Worm (Caenorhabditis elegans) whole organism, young adult: ENCODE data around the gene Y58A7A.4.
A peak's percentile ranks its signal among the peaks of the same experiment; 100 is the strongest.

Experiments used
- B0035.1 ChIP-seq: sonication (generic microtip); optimal IDR thresholded peaks from 2 replicates; lab custom pipeline; 2016; ENCODE audit warnings: missing genetic modification characterization, mild to moderate bottlenecking, missing compliant biosample characterization, missing genotype, missing genetic modification reagents
- B0261.1 ChIP-seq: sonication (generic microtip); optimal IDR thresholded peaks from 2 replicates; lab custom pipeline; 2016; ENCODE audit warnings: mild to moderate bottlenecking, missing genetic modification characterization, moderate library complexity, missing compliant biosample characterization
- B0336.3 ChIP-seq: fragments of 200-800 bp; sonication (Bioruptor generic); IDR thresholded peaks from 2 replicates; pipeline ENCODE4 v1.3.6; 2022; ENCODE audit warnings: missing genetic modification characterization, missing compliant biosample characterization
- C17E4.6 ChIP-seq: fragments of 200-800 bp; sonication (Bioruptor generic); IDR thresholded peaks from 2 replicates; pipeline ENCODE4 v1.3.6; 2022; ENCODE audit warnings: missing genetic modification reagents, missing genetic modification characterization, missing compliant biosample characterization
- D2030.7 ChIP-seq: fragments of 200-800 bp; sonication (Bioruptor generic); IDR thresholded peaks from 2 replicates; pipeline ENCODE4 v1.3.6; 2022; ENCODE audit warnings: missing genetic modification reagents, missing genetic modification characterization, missing compliant biosample characterization
- F10E7.11 ChIP-seq: sonication (generic microtip); optimal IDR thresholded peaks from 2 replicates; lab custom pipeline; 2017; ENCODE audit warnings: mild to moderate bottlenecking, missing genetic modification characterization, moderate library complexity, missing compliant biosample characterization
- F33H1.4 ChIP-seq: fragments of 200-800 bp; sonication (Bioruptor generic); IDR thresholded peaks from 2 replicates; pipeline ENCODE4 v1.3.6; 2022; ENCODE audit warnings: missing genetic modification reagents, missing genetic modification characterization, missing compliant biosample characterization
- F37B4.10 ChIP-seq: fragments of 200-800 bp; sonication (Bioruptor generic); IDR thresholded peaks from 2 replicates; pipeline ENCODE4 v1.3.6; 2022; ENCODE audit warnings: missing genetic modification characterization, missing compliant biosample characterization
- F49E8.2 ChIP-seq: sonication (generic microtip); optimal IDR thresholded peaks from 3 replicates; lab custom pipeline; 2017; ENCODE audit warnings: missing genetic modification characterization, mild to moderate bottlenecking, missing compliant biosample characterization, antibody characterized with exemption, moderate library complexity; ENCODE audit not compliant: insufficient read depth
- F52B5.7 ChIP-seq: sonication (generic microtip); optimal IDR thresholded peaks from 2 replicates; lab custom pipeline; 2016; ENCODE audit warnings: mild to moderate bottlenecking, missing genetic modification characterization, missing compliant biosample characterization
- F57A8.1 ChIP-seq: fragments of 200-800 bp; sonication (Bioruptor generic); optimal IDR thresholded peaks from 2 replicates; lab custom pipeline; 2018; ENCODE audit warnings: mild to moderate bottlenecking, missing genetic modification characterization, moderate library complexity, missing compliant biosample characterization
- Y53F4B.3 ChIP-seq: fragments of 200-800 bp; sonication (Bioruptor generic); IDR thresholded peaks from 2 replicates; pipeline ENCODE4 v1.3.6; 2022; ENCODE audit warnings: missing genetic modification reagents, missing genetic modification characterization, missing compliant biosample characterization
- Y95B8A.8 ChIP-seq: fragments of 200-800 bp; sonication (Bioruptor generic); IDR thresholded peaks from 2 replicates; pipeline ENCODE4 v1.3.6; 2022; ENCODE audit warnings: missing genetic modification reagents, missing genetic modification characterization, missing compliant biosample characterization
- ama-1 ChIP-seq, 3 experiments: fragments of 150-350 bp in 1 of 3; sonication (generic microtip) in 2 of 3; optimal IDR thresholded peaks; 2 replicates each; lab custom pipeline; 2014 to 2018; ENCODE audit warnings: missing biosample characterization in 2 of 3, missing genetic modification characterization in 2 of 3, missing genetic modification reagents in 2 of 3
- atf-7 ChIP-seq: sonication (generic microtip); optimal IDR thresholded peaks from 2 replicates; lab custom pipeline; 2017; ENCODE audit warnings: mild to moderate bottlenecking, missing genetic modification characterization, missing compliant biosample characterization
- attf-5 ChIP-seq: fragments of 200-800 bp; sonication (Bioruptor generic); optimal IDR thresholded peaks from 2 replicates; lab custom pipeline; 2018; ENCODE audit warnings: mild to moderate bottlenecking, missing genetic modification characterization, missing compliant biosample characterization
- ceh-100 ChIP-seq: fragments of 200-800 bp; sonication (Bioruptor generic); IDR thresholded peaks from 2 replicates; pipeline ENCODE4 v1.3.6; 2022; ENCODE audit warnings: missing genetic modification reagents, missing genetic modification characterization, missing compliant biosample characterization
- dox-1 ChIP-seq: fragments of 200-800 bp; sonication (Bioruptor generic); IDR thresholded peaks from 2 replicates; pipeline ENCODE4 v1.3.6; 2022; ENCODE audit warnings: missing genetic modification reagents, missing genetic modification characterization, missing compliant biosample characterization
- dpff-1 ChIP-seq: sonication (generic microtip); optimal IDR thresholded peaks from 2 replicates; lab custom pipeline; 2017; ENCODE audit warnings: mild to moderate bottlenecking, missing genetic modification characterization, missing compliant biosample characterization
- efl-1 ChIP-seq: fragments of 150-350 bp; optimal IDR thresholded peaks from 2 replicates; lab custom pipeline; 2014; ENCODE audit warnings: missing biosample characterization, missing genetic modification reagents, missing genetic modification characterization
- egl-18 ChIP-seq: fragments of 200-800 bp; sonication (Bioruptor generic); IDR thresholded peaks from 2 replicates; pipeline ENCODE4 v1.3.6; 2022; ENCODE audit warnings: missing genetic modification reagents, missing genetic modification characterization, missing compliant biosample characterization
- egrh-3 ChIP-seq: fragments of 200-800 bp; sonication (Bioruptor generic); IDR thresholded peaks from 2 replicates; pipeline ENCODE4 v1.3.6; 2022; ENCODE audit warnings: missing genetic modification reagents, missing genetic modification characterization, missing compliant biosample characterization
- ets-4 ChIP-seq: fragments of 200-800 bp; sonication (Bioruptor generic); optimal IDR thresholded peaks from 2 replicates; lab custom pipeline; 2018; ENCODE audit warnings: mild to moderate bottlenecking, missing genetic modification characterization, missing compliant biosample characterization
- him-1 ChIP-seq: sonication (generic microtip); optimal IDR thresholded peaks from 2 replicates; lab custom pipeline; 2016; ENCODE audit warnings: missing genotype, missing genetic modification reagents, missing genetic modification characterization, missing compliant biosample characterization
- hmg-1.2 ChIP-seq: fragments of 200-800 bp; sonication (Bioruptor generic); IDR thresholded peaks from 2 replicates; pipeline ENCODE4 v1.3.6; 2022; ENCODE audit warnings: missing genetic modification reagents, missing genetic modification characterization, missing compliant biosample characterization
- hmg-20 ChIP-seq: fragments of 200-800 bp; sonication (Bioruptor generic); IDR thresholded peaks from 2 replicates; pipeline ENCODE4 v1.3.6; 2022; ENCODE audit warnings: missing genetic modification reagents, missing genetic modification characterization, missing compliant biosample characterization
- let-607 ChIP-seq, 2 experiments: fragments of 200-800 bp in 1 of 2; sonication (Bioruptor generic) in 1 of 2; sonication (generic microtip) in 1 of 2; optimal IDR thresholded peaks; 2 replicates each; lab custom pipeline; 2016 to 2018; ENCODE audit warnings: mild to moderate bottlenecking in 2 of 2, missing compliant biosample characterization in 2 of 2, missing genetic modification characterization in 2 of 2, moderate library complexity in 2 of 2, missing genotype in 1 of 2
- lsl-1 ChIP-seq: fragments of 200-800 bp; sonication (Bioruptor generic); optimal IDR thresholded peaks from 2 replicates; lab custom pipeline; 2018; ENCODE audit warnings: mild to moderate bottlenecking, missing genetic modification characterization, moderate library complexity, missing compliant biosample characterization
- madf-10 ChIP-seq: sonication (generic microtip); optimal IDR thresholded peaks from 2 replicates; lab custom pipeline; 2016; ENCODE audit warnings: mild to moderate bottlenecking, missing genetic modification characterization, missing compliant biosample characterization
- madf-3 ChIP-seq: fragments of 200-800 bp; sonication (Bioruptor generic); IDR thresholded peaks from 2 replicates; pipeline ENCODE4 v1.3.6; 2022; ENCODE audit warnings: missing genetic modification reagents, missing genetic modification characterization, missing compliant biosample characterization
- madf-6 ChIP-seq: fragments of 200-800 bp; sonication (Bioruptor generic); IDR thresholded peaks from 2 replicates; pipeline ENCODE4 v1.3.6; 2022; ENCODE audit warnings: missing genetic modification reagents, missing genetic modification characterization, missing compliant biosample characterization
- madf-8 ChIP-seq: fragments of 200-800 bp; sonication (Bioruptor generic); conservative IDR thresholded peaks from 2 replicates; pipeline ENCODE4 v1.3.6; 2022; ENCODE audit warnings: missing genetic modification reagents, missing genetic modification characterization, missing compliant biosample characterization
- mcd-1 ChIP-seq: fragments of 200-800 bp; sonication (Bioruptor generic); IDR thresholded peaks from 2 replicates; pipeline ENCODE4 v1.3.6; 2022; ENCODE audit warnings: missing genetic modification reagents, missing genetic modification characterization, missing compliant biosample characterization
- nfya-2 ChIP-seq: fragments of 200-800 bp; sonication (Bioruptor generic); IDR thresholded peaks from 2 replicates; pipeline ENCODE4 v1.3.6; 2022; ENCODE audit warnings: missing genetic modification reagents, missing genetic modification characterization, missing compliant biosample characterization
- nfyb-1 ChIP-seq: fragments of 200-800 bp; sonication (Bioruptor generic); IDR thresholded peaks from 2 replicates; pipeline ENCODE4 v1.3.6; 2022; ENCODE audit warnings: missing genetic modification reagents, missing genetic modification characterization, missing compliant biosample characterization
- sdz-38 ChIP-seq: sonication (generic microtip); optimal IDR thresholded peaks from 2 replicates; lab custom pipeline; 2016; ENCODE audit warnings: missing genotype, missing genetic modification characterization, missing compliant biosample characterization
- snpc-1.3 ChIP-seq: sonication (generic microtip); optimal IDR thresholded peaks from 2 replicates; lab custom pipeline; 2017; ENCODE audit warnings: missing genetic modification characterization, mild to moderate bottlenecking, missing compliant biosample characterization, antibody characterized with exemption, moderate library complexity, missing genotype, missing genetic modification reagents; ENCODE audit not compliant: insufficient read depth
- snpc-3.4 ChIP-seq: sonication (generic microtip); optimal IDR thresholded peaks from 2 replicates; lab custom pipeline; 2017; ENCODE audit warnings: missing genetic modification characterization, mild to moderate bottlenecking, missing compliant biosample characterization, antibody characterized with exemption, moderate library complexity, missing genotype, missing genetic modification reagents
- sptf-2 ChIP-seq: fragments of 200-800 bp; sonication (Bioruptor generic); optimal IDR thresholded peaks from 2 replicates; lab custom pipeline; 2018; ENCODE audit warnings: mild to moderate bottlenecking, missing genetic modification characterization, missing compliant biosample characterization
- unc-62 ChIP-seq: fragments of 150-350 bp; optimal IDR thresholded peaks from 2 replicates; lab custom pipeline; 2014; ENCODE audit warnings: missing biosample characterization, missing genetic modification reagents, missing genetic modification characterization
- xnd-1 ChIP-seq: sonication (generic microtip); optimal IDR thresholded peaks from 2 replicates; lab custom pipeline; 2016; ENCODE audit warnings: missing genotype, missing genetic modification reagents, missing genetic modification characterization, missing compliant biosample characterization
- ztf-25 ChIP-seq: fragments of 200-800 bp; sonication (Bioruptor generic); IDR thresholded peaks from 2 replicates; pipeline ENCODE4 v1.3.6; 2022; ENCODE audit warnings: missing genetic modification reagents, missing genetic modification characterization, missing compliant biosample characterization
- ztf-6 ChIP-seq: fragments of 200-800 bp; sonication (Bioruptor generic); IDR thresholded peaks from 2 replicates; pipeline ENCODE4 v1.3.6; 2022; ENCODE audit warnings: missing genetic modification reagents, missing genetic modification characterization, missing compliant biosample characterization

Gene Y58A7A.4

ce11 chrV:5046558-5046957 lies 38.2 kb downstream of the Y58A7A.4 start:
- TF ChIP-seq F33H1.4 (GFP tag; lab: Robert Waterston, UW) = peak; percentile 60
- peak; percentile 42 for TF ChIP-seq lsl-1 (GFP tag; lab: Kevin White, UChicago)
- no peak for TF ChIP-seq ztf-6 (GFP tag; lab: Robert Waterston, UW)
- no peak for TF ChIP-seq D2030.7 (GFP tag; lab: Robert Waterston, UW)
- no peak for TF ChIP-seq let-607 (tag; optimal IDR thresholded peaks at IDR 0.05; lab: Kevin White, UChicago)
- no peak for TF ChIP-seq attf-5
- TF ChIP-seq unc-62 (GFP tag; lab: Kevin White, UChicago) = no peak
- TF ChIP-seq xnd-1 (tag; lab: Kevin White, UChicago) = peak; percentile 58
- no peak for TF ChIP-seq nfyb-1 (GFP tag; lab: Robert Waterston, UW)
- TF ChIP-seq snpc-1.3 (tag; lab: Kevin White, UChicago) = no peak
- no peak for TF ChIP-seq him-1 (tag; lab: Kevin White, UChicago)
- no peak for TF ChIP-seq B0261.1 (tag; lab: Kevin White, UChicago)
- TF ChIP-seq madf-8 (GFP tag; lab: Robert Waterston, UW) = peak; percentile 68
- no peak for TF ChIP-seq Y95B8A.8 (GFP tag; lab: Robert Waterston, UW)
- no peak for TF ChIP-seq B0035.1 (tag; lab: Kevin White, UChicago)

- no peak for TF ChIP-seq egrh-3
- TF ChIP-seq ama-1 (optimal IDR thresholded peaks at IDR 0.05; lab: Kevin White, UChicago) = no peak
- TF ChIP-seq ama-1 (GFP tag; optimal IDR thresholded peaks at IDR 0.05; lab: Kevin White, UChicago) = no peak
- no peak for TF ChIP-seq egl-18 (GFP tag; lab: Robert Waterston, UW)
- no peak for TF ChIP-seq nfya-2 (GFP tag; lab: Robert Waterston, UW)
- no peak for TF ChIP-seq F57A8.1 (GFP tag; lab: Kevin White, UChicago)
- TF ChIP-seq dox-1 = no peak
- TF ChIP-seq sptf-2 (GFP tag; lab: Kevin White, UChicago) = no peak
- TF ChIP-seq snpc-3.4 (tag; lab: Kevin White, UChicago) = no peak
- no peak for TF ChIP-seq hmg-20 (GFP tag; lab: Robert Waterston, UW)
- TF ChIP-seq ztf-25 (GFP tag; lab: Robert Waterston, UW) = no peak
- TF ChIP-seq F37B4.10 (GFP tag; lab: Robert Waterston, UW) = no peak
- TF ChIP-seq F10E7.11 = no peak
- TF ChIP-seq madf-6 (GFP tag; lab: Robert Waterston, UW) = no peak
- TF ChIP-seq Y53F4B.3 (GFP tag; lab: Robert Waterston, UW) = no peak
- TF ChIP-seq hmg-1.2 (GFP tag; lab: Robert Waterston, UW) = no peak
- no peak for TF ChIP-seq dpff-1 (tag; lab: Kevin White, UChicago)
These were observed 38.7 kb downstream of the Y58A7A.4 start, which contains the start of gene exc-14 for ce11 chrV:5046103-5046502. TSS of gene exc-14 (minus strand) at chrV:5046203.

- TF ChIP-seq F49E8.2 (tag; lab: Kevin White, UChicago) (no peak), sdz-38 (tag; lab: Kevin White, UChicago) (no peak), ztf-25 (GFP tag; lab: Robert Waterston, UW) (no peak), efl-1 (GFP tag; lab: Kevin White, UChicago) (no peak), madf-3 (no peak), mcd-1 (GFP tag; lab: Robert Waterston, UW) (no peak), hmg-20 (GFP tag; lab: Robert Waterston, UW) (no peak), snpc-1.3 (tag; lab: Kevin White, UChicago) (no peak), C17E4.6 (GFP tag; lab: Robert Waterston, UW) (no peak), F52B5.7 (tag; lab: Kevin White, UChicago) (no peak), ceh-100 (no peak), B0336.3 (GFP tag; lab: Robert Waterston, UW) (no peak), B0035.1 (tag; lab: Kevin White, UChicago) (no peak), hmg-1.2 (GFP tag; lab: Robert Waterston, UW) (no peak), atf-7 (no peak), ets-4 (GFP tag; lab: Kevin White, UChicago) (no peak), madf-10 (no peak)
These were observed 43.9 kb downstream of the Y58A7A.4 start, which contains the start of gene K11D12.8 for ce11 chrV:5040925-5041324. TSS of gene K11D12.8 (minus strand) at chrV:5041001.
